Worm (Caenorhabditis elegans): ENCODE measurements around the gene Y69A2AR.1.
A peak's percentile ranks its signal among the peaks of the same experiment; 100 is the strongest.

Gene Y69A2AR.1

ce11 chrIV:2709590-2710201, 42.8 kb downstream of the Y69A2AR.1 start (continued):
- TF ChIP-seq lin-29 (GFP tag; IDR thresholded peaks at IDR 0.05) = no peak
- TF ChIP-seq nhr-10 (tag; optimal IDR thresholded peaks at IDR 0.05) = no peak
- no peak for TF ChIP-seq daf-8 (GFP tag; IDR thresholded peaks at IDR 0.05)
- TF ChIP-seq attf-4 (tag; optimal IDR thresholded peaks at IDR 0.05) = no peak
- peak; percentile 92 for TF ChIP-seq mep-1 (tag; optimal IDR thresholded peaks at IDR 0.05)
- TF ChIP-seq nhr-102 (tag; optimal IDR thresholded peaks at IDR 0.05) = peak; percentile 66
- TF ChIP-seq F10B5.3 (tag; optimal IDR thresholded peaks at IDR 0.05) = no peak
- TF ChIP-seq nhr-41 (GFP tag; IDR thresholded peaks at IDR 0.05) = 0 out of 2 replicates have a peak, but pooled peaks have one; percentile 46
- no peak for TF ChIP-seq egl-43 (GFP tag; IDR thresholded peaks at IDR 0.05)

DNA sequence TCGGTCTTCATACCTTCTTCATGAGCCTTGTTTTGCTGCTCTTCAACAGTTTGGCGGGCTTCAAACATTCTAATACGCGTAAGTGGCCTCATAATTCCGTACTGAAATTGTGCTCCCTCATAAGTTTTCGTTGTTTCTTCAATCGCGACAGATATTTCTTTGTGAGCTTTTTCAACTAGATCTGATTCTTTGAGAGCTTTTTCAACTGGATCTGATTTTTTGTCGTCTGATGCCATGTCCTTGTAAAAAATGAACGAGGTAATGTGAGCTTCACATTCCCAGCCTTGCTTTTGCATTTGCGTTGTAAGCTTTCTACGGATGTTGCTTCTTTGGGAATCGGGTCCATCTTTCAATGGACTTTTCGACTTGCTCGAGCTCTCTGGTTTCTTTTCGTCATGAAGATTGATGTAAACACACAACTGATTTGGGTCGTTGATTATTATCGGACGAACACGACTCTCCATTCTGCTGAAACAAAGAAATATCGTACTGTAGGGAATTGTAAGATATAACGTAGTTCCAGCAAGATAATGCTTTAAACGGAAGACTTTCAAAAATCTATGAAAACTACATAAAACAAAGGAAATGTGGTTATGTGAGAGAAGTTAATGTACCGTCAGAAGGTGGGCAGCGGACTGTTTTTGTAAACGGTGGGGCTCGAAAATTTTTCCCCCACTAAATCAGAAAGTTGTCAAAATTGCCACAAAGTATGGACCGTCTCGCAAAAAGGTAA, 43.5 kb downstream of the Y69A2AR.1 start, which contains the start of gene Y94H6A.10:
Gene Y94H6A.10 (minus strand): TSS at position 464 of the 733 bp plus-strand sequence.
- TF ChIP-seq egl-43 (GFP tag; IDR thresholded peaks at IDR 0.05) (0 out of 2 replicates have a peak, but pooled peaks have one; percentile 26), unc-62 (GFP tag; optimal IDR thresholded peaks at IDR 0.05 in 1 of 2) (peak in 1 of 2 experiments; percentile 72), unc-62 (tag; optimal IDR thresholded peaks at IDR 0.05) (no peak), ceh-20 (GFP tag; IDR thresholded peaks at IDR 0.05) (no peak), aha-1 (tag) (peak; percentile 97), daf-16 (GFP tag; optimal IDR thresholded peaks at IDR 0.05) (no peak), daf-16 (tag; optimal IDR thresholded peaks at IDR 0.05) (peak; percentile 18), zip-2 (tag; optimal IDR thresholded peaks at IDR 0.05) (no peak), lin-13 (GFP tag; optimal IDR thresholded peaks at IDR 0.05) (peak; percentile 44), arid-1 (GFP tag; conservative IDR thresholded peaks at IDR 0.05) (0 out of 2 replicates have a peak, but pooled peaks have one; percentile 7), ama-1 (optimal IDR thresholded peaks at IDR 0.05) (peak; percentile 79)

- TF ChIP-seq attf-4 (tag; optimal IDR thresholded peaks at IDR 0.05) (no peak), sdz-12 (GFP tag; optimal IDR thresholded peaks at IDR 0.05) (no peak), T20F7.1 (GFP tag; optimal IDR thresholded peaks at IDR 0.05) (peak; percentile 48), ZK546.5 (tag; optimal IDR thresholded peaks at IDR 0.05) (no peak), nhr-48 (tag; optimal IDR thresholded peaks at IDR 0.05) (no peak), unc-39 (tag; optimal IDR thresholded peaks at IDR 0.05) (no peak), aly-2 (tag; optimal IDR thresholded peaks at IDR 0.05) (no peak), ctbp-1 (GFP tag; IDR thresholded peaks at IDR 0.05) (no peak), madf-5 (GFP tag; IDR thresholded peaks at IDR 0.05) (no peak), madf-9 (GFP tag; conservative IDR thresholded peaks at IDR 0.05) (no peak), lsy-2 (tag; optimal IDR thresholded peaks at IDR 0.05) (peak in 1 of 2 experiments; percentile 40), arid-1 (GFP tag; conservative IDR thresholded peaks at IDR 0.05) (0 out of 2 replicates have a peak, but pooled peaks have one; percentile 6), tra-1 (GFP tag; IDR thresholded peaks at IDR 0.05) (no peak), F10B5.3 (tag; optimal IDR thresholded peaks at IDR 0.05) (no peak), mxl-2 (GFP tag; conservative IDR thresholded peaks at IDR 0.05) (no peak), dmd-8 (GFP tag; IDR thresholded peaks at IDR 0.05) (no peak), pha-4 (GFP tag; IDR thresholded peaks at IDR 0.05) (no peak; the same call in 1 of the 2 replicates), pha-4 (tag; optimal IDR thresholded peaks at IDR 0.05) (no peak), cey-2 (tag; optimal IDR thresholded peaks at IDR 0.05; ENCODE audit: borderline replicate concordance, insufficient read depth) (no peak), jun-1 (tag; optimal IDR thresholded peaks at IDR 0.05) (no peak), hlh-30 (tag; optimal IDR thresholded peaks at IDR 0.05; ENCODE audit: insufficient read depth) (peak; percentile 29), mes-2 (tag; optimal IDR thresholded peaks at IDR 0.05; ENCODE audit: poor library complexity, severe bottlenecking) (peak; percentile 40), saeg-2 (GFP tag; IDR thresholded peaks at IDR 0.05) (no peak), lin-39 (tag; optimal IDR thresholded peaks at IDR 0.05) (no peak), ceh-28 (tag; optimal IDR thresholded peaks at IDR 0.05) (no peak), zfp-3 (GFP tag; conservative IDR thresholded peaks at IDR 0.05) (no peak), fkh-10 (GFP tag; optimal IDR thresholded peaks at IDR 0.05) (no peak), daf-16 (GFP tag; optimal IDR thresholded peaks at IDR 0.05) (no peak), daf-16 (tag; optimal IDR thresholded peaks at IDR 0.05) (peak; percentile 70), ces-1 (GFP tag; optimal IDR thresholded peaks at IDR 0.05) (no peak), F37D6.2 (tag; optimal IDR thresholded peaks at IDR 0.05) (no peak)
These were observed 44.3 kb downstream of the Y69A2AR.1 start for ce11 chrIV:2711122-2711669.

All from whole organism, L4 larva.